Fruit fly (Drosophila melanogaster) whole organism, adult: ENCODE data around the gene CG31267.

ENCODE experiments used
- CG12768 ChIP-seq: fragments of 200-800 bp; sonication (Bioruptor generic); optimal IDR thresholded peaks from 2 replicates; lab custom pipeline; 2017; ENCODE audit warnings: missing biosample characterization, missing genetic modification characterization, mild to moderate bottlenecking, moderate library complexity, missing genetic modification reagents
- CG33017 ChIP-seq: fragments of 200-800 bp; sonication (Bioruptor generic); optimal IDR thresholded peaks from 2 replicates; lab custom pipeline; 2018; ENCODE audit warnings: missing biosample characterization, mild to moderate bottlenecking, missing genetic modification characterization, moderate library complexity
- CG7045 ChIP-seq: fragments of 200-800 bp; sonication (Bioruptor generic); optimal IDR thresholded peaks from 2 replicates; lab custom pipeline; 2017; ENCODE audit warnings: missing biosample characterization, mild to moderate bottlenecking, missing genetic modification characterization
- CG7101 ChIP-seq: fragments of 200-800 bp; sonication (Bioruptor generic); optimal IDR thresholded peaks from 2 replicates; lab custom pipeline; 2018; ENCODE audit warnings: missing biosample characterization, mild to moderate bottlenecking, missing genetic modification characterization, moderate library complexity
- Clk ChIP-seq: fragments of 200-800 bp; sonication (Bioruptor generic); optimal IDR thresholded peaks from 2 replicates; lab custom pipeline; 2017; ENCODE audit warnings: missing biosample characterization, missing genetic modification characterization
- Hr96 ChIP-seq: fragments of 200-800 bp; sonication (Bioruptor generic); optimal IDR thresholded peaks from 2 replicates; lab custom pipeline; 2016; ENCODE audit warnings: missing biosample characterization, missing genetic modification characterization
- Mnt ChIP-seq: fragments of 200-800 bp; sonication (Bioruptor generic); optimal IDR thresholded peaks from 2 replicates; lab custom pipeline; 2016; ENCODE audit warnings: missing biosample characterization, mild to moderate bottlenecking, missing genetic modification characterization
- bab1 ChIP-seq: fragments of 200-800 bp; sonication (Bioruptor generic); optimal IDR thresholded peaks from 3 replicates; lab custom pipeline; 2019; ENCODE audit warnings: missing biosample characterization, mild to moderate bottlenecking, missing genetic modification characterization, moderate library complexity
- cnc ChIP-seq, 2 experiments: fragments of >200 bp; optimal IDR thresholded peaks; 2 replicates each; lab custom pipeline; 2017
- kay ChIP-seq: fragments of 200-800 bp; sonication (Bioruptor generic); peaks from one replicate; lab custom pipeline; 2016; ENCODE audit warnings: missing biosample characterization, missing genetic modification characterization, borderline replicate concordance

DNA sequence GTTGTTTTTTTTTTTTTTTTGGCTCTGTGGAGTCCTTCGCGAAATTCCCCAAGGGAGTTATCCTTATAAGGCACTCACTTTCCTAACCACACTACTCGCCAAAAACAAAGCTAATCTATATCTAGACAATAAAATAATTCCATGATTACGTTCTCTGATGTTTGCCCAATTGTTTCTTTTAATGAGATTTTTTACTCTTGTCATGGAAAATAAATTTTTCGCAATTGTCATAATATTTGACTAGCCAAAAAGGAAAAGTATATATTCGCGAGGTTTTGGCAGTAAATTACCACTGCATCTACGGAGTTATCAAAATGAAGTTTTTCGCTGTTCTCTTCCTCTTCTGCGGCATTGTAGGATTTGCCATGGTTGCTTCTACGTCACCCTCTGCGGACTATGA lies 13.8 kb upstream of the CG31267 start, which contains the start of gene CG34278:
- TF ChIP-seq CG7101 (tag; lab: Kevin White, UChicago) (no peak), CG33017 (tag; lab: Kevin White, UChicago) (no peak), CG7045 (GFP tag; lab: Kevin White, UChicago) (no peak), CG12768 (GFP tag; lab: Kevin White, UChicago) (no peak), Mnt (GFP tag; lab: Kevin White, UChicago) (no peak), Hr96 (GFP tag; lab: Kevin White, UChicago) (no peak), kay (no peak), cnc (optimal IDR thresholded peaks at IDR 0.05; lab: Kevin White, UChicago) (no peak), bab1 (GFP tag; lab: Kevin White, UChicago) (no peak), Clk (GFP tag; lab: Kevin White, UChicago) (no peak)
